Worm (Caenorhabditis elegans): Measurements from ENCODE around the gene F01G10.10.

- no peak for TF ChIP-seq ceh-22 (tag; optimal IDR thresholded peaks at IDR 0.05)
- TF ChIP-seq ama-1 (optimal IDR thresholded peaks at IDR 0.05), result no peak
- no peak for TF ChIP-seq fkh-10 (GFP tag; optimal IDR thresholded peaks at IDR 0.05)
- no peak for TF ChIP-seq C38D4.7 (GFP tag; optimal IDR thresholded peaks at IDR 0.05)
- TF ChIP-seq unc-86 (tag; optimal IDR thresholded peaks at IDR 0.05), result no peak
- TF ChIP-seq ets-4 (tag; optimal IDR thresholded peaks at IDR 0.05), result no peak
- no peak for TF ChIP-seq mec-3 (tag; optimal IDR thresholded peaks at IDR 0.05; ENCODE audit: borderline replicate concordance)
- no peak for TF ChIP-seq fkh-6 (tag; optimal IDR thresholded peaks at IDR 0.05)
- no peak for TF ChIP-seq elt-4 (tag; optimal IDR thresholded peaks at IDR 0.05)
- no peak for TF ChIP-seq ceh-9 (tag; optimal IDR thresholded peaks at IDR 0.05)
- TF ChIP-seq nfya-1 (tag; optimal IDR thresholded peaks at IDR 0.05), result no peak
- no peak for TF ChIP-seq unc-3 (GFP tag; conservative IDR thresholded peaks at IDR 0.05)
- no peak for TF ChIP-seq unc-3 (tag; optimal IDR thresholded peaks at IDR 0.05)
- no peak for TF ChIP-seq pha-2 (tag; optimal IDR thresholded peaks at IDR 0.05)
These were observed 7.1 kb downstream of the F01G10.10 start for ce11 chrIV:10252886-10253639.

Data from whole organism, late embryonic.